Fruit fly (Drosophila melanogaster): ENCODE results near the gene Gp93.
A peak's percentile ranks its signal among the peaks of the same experiment; 100 is the strongest.

The Gp93 gene

DNA sequence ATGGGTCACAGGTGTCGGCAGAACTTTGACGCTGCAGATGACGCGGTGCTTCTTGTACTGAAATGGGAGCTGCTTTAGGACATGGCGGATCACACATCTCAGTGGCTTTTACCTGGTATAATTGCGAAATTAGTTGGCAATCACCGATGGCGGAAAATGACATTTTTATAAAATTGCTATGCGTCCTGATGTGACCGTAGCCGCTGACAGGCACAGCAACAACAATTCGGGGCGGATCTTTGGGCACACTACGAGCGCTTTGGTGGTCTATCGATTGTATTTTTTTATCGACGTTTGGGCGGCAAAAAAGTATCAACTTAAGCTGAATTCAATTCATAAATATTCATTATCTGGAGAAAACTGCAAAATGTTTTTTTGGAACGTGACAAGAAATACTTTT is 5.4 kb downstream of the Gp93 start, which contains the start of gene CG4951 (continued):
- TF ChIP-seq mld (GFP tag; IDR thresholded peaks at IDR 0.05; ENCODE audit: partially characterized antibody) (0 out of 3 replicates have a peak, but pooled peaks have one; percentile 27), Rfx (GFP tag; IDR thresholded peaks at IDR 0.05) (no peak), CG14710 (tag; optimal IDR thresholded peaks at IDR 0.05) (peak; percentile 40), Dref (GFP tag; IDR thresholded peaks at IDR 0.05) (peak; percentile 94), CG12659 (GFP tag; optimal IDR thresholded peaks at IDR 0.05) (peak; percentile 2), crp (GFP tag; optimal IDR thresholded peaks at IDR 0.05) (peak in 1 of 2 experiments; percentile 20), Ets97D (GFP tag; optimal IDR thresholded peaks at IDR 0.05) (peak; percentile 72), CG5245 (GFP tag; optimal IDR thresholded peaks at IDR 0.05) (no peak)

- peak; percentile 81 for TF ChIP-seq CG34376 (GFP tag; optimal IDR thresholded peaks at IDR 0.05)
- no peak for TF ChIP-seq CG14014 (GFP tag; IDR thresholded peaks at IDR 0.05)
- no peak for TF ChIP-seq CG2712 (tag; optimal IDR thresholded peaks at IDR 0.05)
- TF ChIP-seq row (GFP tag; IDR thresholded peaks at IDR 0.05): peak; percentile 27; the same call in 1 of the 3 replicates
- no peak for TF ChIP-seq CG10267 (tag; optimal IDR thresholded peaks at IDR 0.05)
- no peak for TF ChIP-seq rib (GFP tag; IDR thresholded peaks at IDR 0.05)
- TF ChIP-seq CG14441 (GFP tag; IDR thresholded peaks at IDR 0.05): no peak
- no peak for TF ChIP-seq CG10462 (GFP tag; optimal IDR thresholded peaks at IDR 0.05)
- TF ChIP-seq cwo (GFP tag; optimal IDR thresholded peaks at IDR 0.05): peak; percentile 47
- peak; percentile 37; the same call in 1 of the 2 replicates for TF ChIP-seq Drgx (GFP tag; IDR thresholded peaks at IDR 0.05)
- no peak for TF ChIP-seq Sin3A (optimal IDR thresholded peaks at IDR 0.05)
- peak; percentile 21; the same call in 1 of the 2 replicates for TF ChIP-seq gsb (GFP tag; IDR thresholded peaks at IDR 0.05)
- TF ChIP-seq CG2120 (GFP tag; optimal IDR thresholded peaks at IDR 0.05): peak; percentile 26
- TF ChIP-seq HLH3B (GFP tag; IDR thresholded peaks at IDR 0.05): 0 out of 2 replicates have a peak, but pooled peaks have one; percentile 12
- no peak for TF ChIP-seq HmgD (GFP tag; optimal IDR thresholded peaks at IDR 0.05)
- TF ChIP-seq dysf (GFP tag; IDR thresholded peaks at IDR 0.05): 0 out of 3 replicates have a peak, but pooled peaks have one; percentile 30
- no peak for TF ChIP-seq B-H2 (GFP tag; optimal IDR thresholded peaks at IDR 0.05)
- no peak for TF ChIP-seq lbe (GFP tag; optimal IDR thresholded peaks at IDR 0.05)
- TF ChIP-seq pan (optimal IDR thresholded peaks at IDR 0.05): no peak
- peak in 1 of 2 experiments; percentile 5 for TF ChIP-seq pan (GFP tag; optimal IDR thresholded peaks at IDR 0.05 in 1 of 2, IDR thresholded peaks at IDR 0.05 in 1 of 2)
- peak; percentile 73 for TF ChIP-seq Med (GFP tag)
- TF ChIP-seq hbn (GFP tag; IDR thresholded peaks at IDR 0.05; ENCODE audit: partially characterized antibody): no peak
- TF ChIP-seq CG4282 (GFP tag; optimal IDR thresholded peaks at IDR 0.05): no peak
- 0 out of 2 replicates have a peak, but pooled peaks have one; percentile 28 for TF ChIP-seq Rfx (GFP tag; IDR thresholded peaks at IDR 0.05)
- TF ChIP-seq slbo (GFP tag; IDR thresholded peaks at IDR 0.05): 0 out of 2 replicates have a peak, but pooled peaks have one; percentile 35
- TF ChIP-seq C15 (GFP tag; IDR thresholded peaks at IDR 0.05): 0 out of 3 replicates have a peak, but pooled peaks have one; percentile 26
- TF ChIP-seq NC2α (GFP tag; optimal IDR thresholded peaks at IDR 0.05): no peak
- no peak for TF ChIP-seq CG15011 (GFP tag; optimal IDR thresholded peaks at IDR 0.05)
- peak; percentile 46 for TF ChIP-seq CG10543 (GFP tag; optimal IDR thresholded peaks at IDR 0.05)
- TF ChIP-seq sug (tag; optimal IDR thresholded peaks at IDR 0.05): peak; percentile 29
- no peak for TF ChIP-seq CG7963 (GFP tag; IDR thresholded peaks at IDR 0.05; ENCODE audit: partially characterized antibody)
- no peak for TF ChIP-seq esg (GFP tag; conservative IDR thresholded peaks at IDR 0.05)
- TF ChIP-seq CG14710 (tag; optimal IDR thresholded peaks at IDR 0.05): no peak
- no peak for TF ChIP-seq abd-A (tag; optimal IDR thresholded peaks at IDR 0.05)
- no peak for TF ChIP-seq H2.0 (GFP tag; IDR thresholded peaks at IDR 0.05)
- TF ChIP-seq CkIIα-i1 (GFP tag; IDR thresholded peaks at IDR 0.05): no peak
Measured at dm6 chr3R:27954533-27954932, 6.0 kb downstream of the Gp93 start, which contains the start of gene Nep7. TSS of gene Nep7 (plus strand) at chr3R:27954917.

Data from whole organism, embryonic.